Fruit fly (Drosophila melanogaster) whole organism: ENCODE data around the gene CG34155.

Source experiments
- pan ChIP-seq: fragments of >200 bp; optimal IDR thresholded peaks from 2 replicates; lab custom pipeline; 2017
- usp ChIP-seq: fragments of >200 bp; optimal IDR thresholded peaks from 2 replicates; lab custom pipeline; 2017; ENCODE audit warnings: missing biosample characterization, missing genetic modification characterization, mixed read lengths

DNA sequence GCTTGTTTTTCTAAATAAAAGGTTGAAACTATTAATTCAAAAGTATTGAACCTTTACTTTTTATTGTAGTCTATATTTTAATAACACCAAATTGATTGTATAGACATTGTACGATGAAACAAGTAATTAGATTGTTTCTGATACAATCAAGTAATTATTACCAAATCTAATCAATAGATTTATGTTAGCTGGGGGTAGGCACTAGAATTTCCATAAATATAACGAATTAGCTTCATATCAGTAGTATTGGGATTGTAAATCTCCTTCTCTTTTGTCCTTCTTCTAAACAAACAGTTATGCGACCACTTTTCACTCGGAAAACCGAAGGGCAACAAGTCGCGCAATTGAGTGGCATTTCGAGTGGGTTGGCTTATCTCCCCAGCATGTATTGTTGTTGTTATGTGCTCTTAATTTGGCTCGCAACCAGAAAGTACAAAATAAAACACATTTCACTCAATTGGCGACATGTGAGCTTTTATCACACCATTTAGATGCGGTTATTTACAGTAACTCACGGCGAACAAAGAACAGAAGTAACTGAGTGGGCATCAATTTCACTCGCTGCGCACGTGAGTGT is 39.5 kb upstream of the CG34155 start:
- TF ChIP-seq usp (GFP tag; lab: Kevin White, UChicago) = no peak
- TF ChIP-seq pan (lab: Kevin White, UChicago) = no peak
